Fruit fly (Drosophila melanogaster): Measurements from ENCODE around the gene CG5418.

CG5418 gene

DNA sequence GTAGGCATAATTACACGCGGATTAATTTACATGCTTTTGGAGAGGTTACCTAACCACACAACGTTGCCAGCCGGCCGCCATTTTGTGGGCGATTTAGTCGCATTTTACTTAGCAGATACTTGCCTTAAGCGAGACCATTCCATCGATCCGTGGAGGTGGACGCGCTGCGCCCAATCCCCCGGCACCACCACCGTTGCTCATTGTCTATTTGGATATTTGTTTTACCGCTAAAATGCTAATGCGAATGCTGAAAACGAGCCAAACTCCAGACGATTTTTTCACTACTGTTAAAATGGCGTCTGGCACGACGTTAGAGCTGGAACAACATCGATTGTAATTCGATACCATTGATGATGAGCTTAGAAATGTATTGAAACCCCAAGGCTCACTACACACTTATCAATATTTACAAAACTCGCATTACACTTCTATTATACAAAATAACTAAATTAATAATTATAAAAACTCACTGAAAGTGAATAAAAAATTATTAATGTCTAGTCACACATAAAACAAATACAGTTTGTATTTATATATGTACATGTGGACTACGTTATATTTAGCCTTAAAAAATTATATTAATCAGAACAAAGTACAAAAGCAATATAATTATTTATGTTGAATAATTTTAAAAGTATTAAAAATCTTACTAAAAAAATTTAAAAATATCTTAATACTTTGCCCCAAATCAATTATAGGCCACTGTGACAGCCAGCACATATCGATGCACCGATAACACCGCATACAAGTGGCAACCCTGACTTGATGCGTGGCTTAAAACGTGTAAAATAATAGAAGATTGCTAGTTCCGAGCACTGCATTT lies 19.1 kb downstream of the CG5418 start, which contains the start of gene eRF3 (continued):
- TF ChIP-seq CG7556 (GFP tag; optimal IDR thresholded peaks at IDR 0.05) (peak; percentile 83), Opbp (GFP tag; IDR thresholded peaks at IDR 0.05; ENCODE audit: partially characterized antibody) (0 out of 3 replicates have a peak, but pooled peaks have one; percentile 29), abd-A (tag; optimal IDR thresholded peaks at IDR 0.05) (no peak), Stat92E (GFP tag; optimal IDR thresholded peaks at IDR 0.05) (no peak), Rfx (GFP tag; IDR thresholded peaks at IDR 0.05) (peak; percentile 81), CG10267 (tag; optimal IDR thresholded peaks at IDR 0.05) (peak; percentile 80), CG14860 (GFP tag; IDR thresholded peaks at IDR 0.05; ENCODE audit: partially characterized antibody) (no peak; the same call in 1 of the 3 replicates), CkIIα-i1 (GFP tag; IDR thresholded peaks at IDR 0.05) (no peak), Oli (tag; optimal IDR thresholded peaks at IDR 0.05) (peak; percentile 74), CG4854 (GFP tag; optimal IDR thresholded peaks at IDR 0.05) (no peak), rib (GFP tag; IDR thresholded peaks at IDR 0.05) (no peak), emc (GFP tag; optimal IDR thresholded peaks at IDR 0.05) (no peak), CG7963 (GFP tag; IDR thresholded peaks at IDR 0.05; ENCODE audit: partially characterized antibody) (no peak), hbn (GFP tag; IDR thresholded peaks at IDR 0.05; ENCODE audit: partially characterized antibody) (no peak), dm (GFP tag; optimal IDR thresholded peaks at IDR 0.05) (peak; percentile 81), disco-r (GFP tag; optimal IDR thresholded peaks at IDR 0.05) (no peak), Six4 (GFP tag; optimal IDR thresholded peaks at IDR 0.05) (peak; percentile 72), grau (tag; optimal IDR thresholded peaks at IDR 0.05) (peak; percentile 87), gt (GFP tag; IDR thresholded peaks at IDR 0.05) (peak; percentile 48), dan (GFP tag; IDR thresholded peaks at IDR 0.05) (no peak), chn (GFP tag; optimal IDR thresholded peaks at IDR 0.05) (no peak), CG1832 (GFP tag; optimal IDR thresholded peaks at IDR 0.05) (no peak), Vsx1 (GFP tag; optimal IDR thresholded peaks at IDR 0.05) (peak; percentile 21), CG9876 (GFP tag; optimal IDR thresholded peaks at IDR 0.05) (no peak), CG12104 (GFP tag; optimal IDR thresholded peaks at IDR 0.05) (peak; percentile 85), CG7839 (tag; optimal IDR thresholded peaks at IDR 0.05) (peak; percentile 89), Hand (GFP tag; optimal IDR thresholded peaks at IDR 0.05) (peak; percentile 18), CG3163 (GFP tag; optimal IDR thresholded peaks at IDR 0.05) (no peak)

DNA sequence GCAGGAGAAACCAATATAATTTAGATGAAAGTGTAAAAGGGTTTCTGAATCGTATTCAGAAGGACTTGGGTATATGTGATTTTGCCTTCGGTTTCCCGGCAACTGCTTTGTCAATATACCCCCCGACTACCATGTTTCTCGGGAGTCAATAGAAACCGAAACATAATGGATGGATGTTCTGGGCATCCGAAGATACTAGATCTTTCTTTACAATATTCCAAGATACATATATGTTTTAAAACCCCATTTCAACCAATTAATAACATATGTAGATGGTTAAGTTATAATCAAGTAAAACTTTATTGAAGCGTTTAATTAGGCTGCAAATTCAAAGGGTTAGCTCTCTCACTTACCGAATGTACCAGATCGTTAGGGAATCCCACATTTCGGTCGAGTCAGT lies 22.2 kb downstream of the CG5418 start, which contains the start of gene CG5435:
Gene CG5435 (minus strand): TSS at position 101 of the 400 bp plus-strand sequence.
- TF ChIP-seq CG5245 (GFP tag; optimal IDR thresholded peaks at IDR 0.05) (no peak), MESR4 (GFP tag; optimal IDR thresholded peaks at IDR 0.05) (no peak), fd102C (GFP tag; optimal IDR thresholded peaks at IDR 0.05) (no peak), Dbx (GFP tag; IDR thresholded peaks at IDR 0.05) (no peak), shn (GFP tag; optimal IDR thresholded peaks at IDR 0.05) (no peak), sens-2 (GFP tag; IDR thresholded peaks at IDR 0.05) (no peak), CG3163 (GFP tag; optimal IDR thresholded peaks at IDR 0.05) (no peak), CG18476 (GFP tag; optimal IDR thresholded peaks at IDR 0.05) (no peak)

DNA sequence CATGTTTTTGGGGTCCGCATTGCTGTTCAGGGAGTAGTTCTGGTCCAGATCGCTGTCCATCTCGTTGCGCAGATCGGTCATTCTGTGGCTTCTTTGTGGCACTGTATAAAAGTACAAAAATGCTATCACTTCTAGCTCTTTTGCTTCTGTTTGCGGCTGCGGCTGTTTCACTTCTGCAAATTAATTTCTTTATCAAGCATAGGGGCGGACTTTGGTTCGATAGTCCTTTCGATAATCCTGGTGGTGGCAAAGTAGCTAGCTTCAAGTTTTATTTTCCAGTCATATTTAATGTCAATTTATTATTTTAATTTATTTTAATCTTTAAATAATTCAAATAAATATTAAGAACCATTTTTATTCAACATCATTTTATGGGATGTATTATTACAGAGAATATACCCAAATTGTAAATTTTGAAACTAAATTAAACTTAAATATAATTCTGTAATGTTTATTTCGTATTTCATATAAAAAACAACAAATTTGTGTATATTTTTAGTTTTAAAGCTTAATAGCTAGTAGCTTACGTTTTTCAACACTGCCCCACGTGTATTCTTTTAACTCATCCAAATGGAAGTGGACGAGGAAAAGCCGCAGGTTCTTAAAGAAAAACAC lies 25.4 kb downstream of the CG5418 start, which contains the start of the genes CG5446 and Trm1:
Gene CG5446 (minus strand): TSS at position 223 of the 615 bp plus-strand sequence.
Gene Trm1 (plus strand): TSS at position 542 of the 615 bp plus-strand sequence.
- TF ChIP-seq CG31388 (GFP tag; optimal IDR thresholded peaks at IDR 0.05) (peak; percentile 17), fru (optimal IDR thresholded peaks at IDR 0.05) (no peak), Deaf1 (tag; optimal IDR thresholded peaks at IDR 0.05) (peak; percentile 68), CG30403 (GFP tag; optimal IDR thresholded peaks at IDR 0.05) (peak; percentile 76), CG7839 (tag; optimal IDR thresholded peaks at IDR 0.05) (peak; percentile 83), CG17802 (tag; optimal IDR thresholded peaks at IDR 0.05) (no peak), danr (GFP tag; IDR thresholded peaks at IDR 0.05) (no peak), Ets65A (GFP tag) (peak; percentile 47), gfzf (GFP tag; optimal IDR thresholded peaks at IDR 0.05) (no peak), E2f2 (GFP tag; IDR thresholded peaks at IDR 0.05) (peak; percentile 20; the same call in 1 of the 2 replicates), ro (GFP tag; IDR thresholded peaks at IDR 0.05) (no peak), CG3847 (GFP tag; IDR thresholded peaks at IDR 0.05) (peak; percentile 42), ewg (GFP tag; optimal IDR thresholded peaks at IDR 0.05) (peak; percentile 29), CG4617 (GFP tag; optimal IDR thresholded peaks at IDR 0.05; ENCODE audit: borderline replicate concordance) (peak; percentile 14)
